Fruit fly (Drosophila melanogaster) ovary, adult (tissue): ENCODE measurements around the gene fh.

Experiments used
- CG17801 ChIP-seq: fragments of 200-800 bp; optimal IDR thresholded peaks from 2 replicates; lab custom pipeline; 2019; ENCODE audit warnings: missing biosample characterization, mild to moderate bottlenecking, missing genetic modification characterization, moderate library complexity; ENCODE audit not compliant: partially characterized antibody

Gene fh

DNA sequence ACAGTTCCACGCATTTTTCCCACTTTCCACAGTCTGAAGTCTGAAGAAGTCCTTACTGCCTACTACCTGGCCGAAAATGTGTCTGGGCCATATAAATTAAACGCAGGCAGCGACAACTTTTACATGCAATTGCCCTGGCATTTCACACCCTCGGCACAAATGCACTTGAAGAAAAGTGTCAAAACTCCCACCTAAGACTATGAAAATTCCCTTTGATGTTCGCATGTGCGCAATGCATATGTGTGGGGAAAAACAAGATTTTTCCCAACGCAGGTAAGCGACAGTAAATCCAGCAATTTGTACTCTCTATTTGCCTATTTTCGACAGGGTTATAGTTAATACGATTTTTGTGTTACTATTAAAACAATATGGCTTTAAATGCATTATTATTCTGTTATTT is 19.4 kb downstream of the fh start:
- TF ChIP-seq CG17801 (GFP tag; lab: Kevin White, UChicago) = no peak

DNA sequence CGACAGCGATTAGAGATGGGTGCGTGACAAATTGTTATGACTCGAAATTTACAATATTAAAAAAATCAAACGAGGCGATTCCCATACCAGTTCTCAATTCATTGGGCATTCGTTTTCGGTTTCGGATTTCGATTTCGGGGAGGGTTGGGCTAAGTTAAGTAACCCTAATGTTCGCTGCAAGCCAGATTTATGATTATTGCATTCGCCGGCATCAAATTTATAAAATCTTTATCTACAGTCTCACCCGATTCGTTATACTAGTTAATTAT is 20.9 kb downstream of the fh start:
- TF ChIP-seq CG17801 (GFP tag; lab: Kevin White, UChicago) = no peak

dm6 chrX:9127264-9128011 is 21.4 kb downstream of the fh start:
- TF ChIP-seq CG17801 (GFP tag; lab: Kevin White, UChicago) = no peak

DNA sequence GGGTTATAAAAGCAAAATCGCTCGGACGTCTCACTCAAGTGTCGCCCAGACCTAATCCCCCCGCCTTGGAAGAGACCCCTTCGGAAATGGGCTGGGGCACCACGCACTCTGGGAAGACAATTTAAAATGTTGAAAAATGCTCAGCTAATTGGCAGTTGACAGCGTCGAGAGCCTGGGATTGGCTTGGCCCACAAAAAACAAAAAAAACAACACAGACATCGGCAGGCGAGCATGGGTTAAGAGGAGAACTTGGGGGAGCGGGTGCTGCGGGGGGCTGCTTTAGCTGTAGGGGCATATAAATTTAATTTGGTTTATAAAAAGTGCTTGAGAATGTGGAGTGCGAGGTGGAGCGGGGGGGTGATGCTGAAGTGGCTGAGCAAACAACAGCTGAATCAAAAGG is 26.4 kb downstream of the fh start:
- TF ChIP-seq CG17801 (GFP tag; lab: Kevin White, UChicago) = no peak

dm6 chrX:9120828-9121754 is 27.8 kb downstream of the fh start:
- TF ChIP-seq CG17801 (GFP tag; lab: Kevin White, UChicago) = peak; percentile 54

DNA sequence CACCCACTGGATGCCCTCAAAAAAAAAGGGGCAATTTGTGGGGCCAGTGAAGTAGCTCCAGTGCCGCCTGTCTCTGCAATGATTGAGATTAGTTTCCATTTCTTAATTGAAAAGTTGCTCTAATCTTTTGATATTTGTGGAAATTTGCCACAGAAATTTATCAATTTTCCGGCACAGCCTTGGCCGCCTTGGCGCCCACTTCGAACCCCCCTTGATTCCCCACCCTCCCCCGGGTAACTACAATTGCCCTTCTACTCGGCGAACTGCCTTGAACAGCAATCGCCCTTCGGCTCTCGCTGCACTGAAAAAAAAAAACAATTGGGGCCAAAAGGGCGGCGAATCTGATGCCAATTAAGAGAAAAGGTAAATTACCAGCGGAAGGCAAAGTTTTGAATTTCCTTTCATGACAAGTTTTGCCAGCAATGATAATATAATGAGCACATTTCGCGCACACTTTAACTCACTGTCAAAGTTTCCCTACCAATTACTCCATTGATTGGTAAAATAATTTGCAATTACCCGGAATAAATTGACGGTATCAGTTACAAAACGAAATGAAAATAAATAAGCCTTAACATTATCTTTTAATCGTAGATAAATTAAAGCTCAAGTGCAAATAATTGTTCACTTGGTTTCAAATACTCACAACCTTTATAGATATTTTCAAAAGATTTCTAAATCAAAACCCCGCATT is 29.1 kb downstream of the fh start:
- no peak for TF ChIP-seq CG17801 (GFP tag; lab: Kevin White, UChicago)

dm6 chrX:9118961-9119633 is 29.8 kb downstream of the fh start:
- TF ChIP-seq CG17801 (GFP tag; lab: Kevin White, UChicago) = no peak

DNA sequence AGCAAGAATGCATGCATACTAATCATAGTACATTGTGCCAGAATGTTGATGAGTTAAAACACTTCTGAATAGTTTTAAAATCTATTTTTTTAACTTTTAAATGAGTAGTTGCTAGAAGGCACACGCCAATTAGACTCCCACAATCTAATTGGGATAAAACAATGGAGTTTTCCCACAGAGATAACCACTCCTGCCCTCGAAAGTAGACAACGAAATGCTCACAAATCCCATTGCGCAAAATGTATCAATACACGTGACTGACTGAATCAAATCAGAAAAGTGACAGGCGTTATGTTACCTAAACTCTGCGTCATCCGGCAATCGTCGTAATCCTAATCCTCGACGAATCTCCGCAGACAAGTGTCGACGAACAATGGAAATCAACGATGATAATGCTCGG is 31.0 kb downstream of the fh start:
- TF ChIP-seq CG17801 (GFP tag; lab: Kevin White, UChicago) = no peak

DNA sequence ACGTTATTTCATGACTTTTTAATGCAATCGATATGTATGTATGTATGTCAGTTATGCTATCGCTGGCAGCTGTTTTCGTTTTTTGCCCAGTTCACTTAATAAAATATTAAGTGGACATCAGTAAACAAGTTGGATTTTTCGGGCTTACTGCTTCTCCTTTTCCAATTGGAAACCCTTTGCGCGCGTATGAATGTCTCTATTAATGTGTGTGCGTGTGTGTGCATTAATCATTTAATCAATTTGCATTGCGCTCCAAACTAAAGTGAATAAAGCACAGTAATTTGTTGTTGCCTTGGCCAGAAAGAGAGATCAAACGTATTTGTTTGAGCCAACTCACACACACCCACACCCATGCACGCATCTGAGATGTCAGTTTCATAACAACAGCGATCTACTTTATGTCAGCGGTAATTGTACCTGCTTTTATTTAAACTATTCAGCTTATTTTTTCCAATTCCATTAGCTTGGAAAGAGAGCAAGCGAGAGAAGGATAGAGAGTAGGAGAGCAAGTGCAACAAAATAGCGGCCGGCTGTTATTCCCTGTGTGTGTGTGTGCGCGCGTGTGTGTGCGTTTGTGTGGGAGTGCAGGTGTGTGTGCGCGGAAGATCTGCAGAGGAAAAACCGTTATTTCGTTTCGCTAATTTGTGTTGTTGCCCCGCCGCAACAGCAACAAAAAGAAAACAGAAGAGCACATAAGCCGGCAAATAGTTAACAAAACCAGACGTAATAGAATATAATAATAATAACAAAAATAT is 38.5 kb downstream of the fh start:
- no peak for TF ChIP-seq CG17801 (GFP tag; lab: Kevin White, UChicago)

DNA sequence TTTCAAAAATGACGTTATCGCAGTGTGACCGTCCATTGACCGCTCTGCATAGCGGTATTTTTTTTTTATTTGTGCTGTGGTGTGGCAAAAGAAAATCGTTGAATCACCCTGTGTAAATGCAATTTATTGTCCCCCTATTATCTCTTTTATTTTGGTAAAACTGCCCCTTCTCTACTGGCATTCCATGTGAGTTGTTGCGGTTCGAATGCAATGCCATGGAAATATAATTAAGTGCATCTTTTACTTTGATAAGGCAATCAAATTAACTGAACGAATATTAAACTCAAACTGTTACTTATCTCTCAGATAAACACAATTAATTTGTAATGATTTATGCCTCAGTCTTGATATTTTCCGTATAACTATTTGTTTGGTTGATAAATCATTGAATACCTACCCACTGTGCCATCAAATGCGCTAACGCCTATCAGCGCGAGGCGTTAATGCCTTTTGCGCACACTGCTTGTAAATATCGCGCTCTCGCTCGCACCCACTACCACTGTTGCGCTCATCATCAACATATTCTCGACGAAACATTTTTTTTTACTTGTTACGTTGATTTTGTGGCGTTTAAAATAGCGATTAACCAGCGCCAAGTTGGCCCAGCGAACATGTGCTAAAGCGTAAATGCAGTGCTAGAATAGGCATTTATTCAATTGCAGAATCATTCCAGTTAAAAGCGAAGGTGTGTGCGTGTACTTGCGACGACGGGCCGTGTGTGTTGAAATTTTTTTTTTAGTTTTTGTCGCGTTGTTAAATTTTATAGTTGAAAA is 39.6 kb downstream of the fh start:
- no peak for TF ChIP-seq CG17801 (GFP tag; lab: Kevin White, UChicago)

DNA sequence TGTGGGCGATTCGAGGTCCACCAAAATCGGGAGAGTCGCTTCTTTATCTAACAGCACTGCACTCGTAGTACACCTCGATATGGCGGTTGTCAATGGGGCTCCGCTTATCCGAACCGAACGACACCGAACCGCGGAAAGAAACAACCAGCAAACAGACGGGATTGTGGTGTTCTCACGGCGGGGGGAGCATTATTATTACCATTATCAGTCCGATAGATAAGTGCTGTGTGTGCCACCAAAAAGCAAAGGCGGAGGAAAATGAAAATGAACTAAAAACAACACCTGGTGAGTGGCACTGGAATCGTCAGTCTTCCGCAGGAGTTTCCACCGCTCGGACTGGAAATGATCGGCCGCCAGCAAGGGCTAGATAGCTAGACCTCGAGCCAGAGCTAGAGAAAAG is 40.5 kb downstream of the fh start, which contains the start of gene AP-1gamma:
AP-1gamma (plus strand) TSS at position 305 of the 400 bp plus-strand sequence.
- no peak for TF ChIP-seq CG17801 (GFP tag; lab: Kevin White, UChicago)

DNA sequence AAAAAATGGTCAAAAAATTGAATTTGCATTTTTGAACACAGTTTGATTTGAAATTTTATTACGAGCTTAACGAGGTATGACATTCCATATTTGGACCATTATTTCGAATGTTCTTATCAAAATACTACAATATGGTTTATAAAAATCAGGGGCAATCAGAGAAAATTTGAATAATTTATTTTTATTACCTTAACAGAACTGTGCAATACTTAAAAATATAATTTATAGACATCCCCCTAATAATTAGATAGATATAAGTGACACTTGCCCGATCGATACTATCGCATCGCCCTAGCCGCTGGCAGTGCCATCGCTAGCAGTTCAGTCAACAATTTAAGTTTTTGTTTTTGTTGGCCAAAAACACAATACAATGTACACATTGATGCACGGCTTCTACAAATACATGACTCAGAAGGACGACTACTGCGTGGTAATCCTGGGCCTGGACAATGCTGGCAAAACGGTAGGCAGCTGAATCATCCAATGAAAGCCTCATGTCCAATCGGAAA is 42.0 kb downstream of the fh start, which contains the start of gene Arfrp1:
Arfrp1 (plus strand) TSS at position 295 of the 509 bp plus-strand sequence.
- TF ChIP-seq CG17801 (GFP tag; lab: Kevin White, UChicago) = peak; percentile 19

DNA sequence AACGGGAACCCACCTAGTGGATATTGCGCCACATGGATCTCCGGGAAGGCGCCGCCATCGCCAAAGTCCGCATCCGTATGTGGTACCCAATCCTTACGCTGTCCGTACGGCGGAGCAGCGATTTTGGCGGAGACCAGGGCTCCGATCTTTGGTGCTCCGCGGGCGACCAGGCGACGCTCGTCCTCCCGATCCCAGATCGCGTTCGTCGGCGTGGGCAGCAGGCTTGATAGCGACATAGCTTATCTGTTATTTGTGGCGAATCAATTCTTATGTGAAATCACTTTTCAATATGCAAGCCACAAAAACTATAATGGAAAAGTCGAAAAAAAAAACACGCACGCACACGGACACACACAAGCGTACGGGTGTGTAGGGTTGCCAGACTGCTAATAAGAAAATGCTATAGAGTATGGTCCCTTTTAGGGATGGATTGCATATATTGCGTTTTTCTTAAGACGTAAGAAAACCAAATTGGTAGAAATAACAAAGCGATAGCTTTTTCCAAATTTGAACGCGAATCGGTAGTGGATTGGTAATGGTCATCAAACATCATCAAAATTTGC is 42.6 kb downstream of the fh start, which contains the start of gene Bx42:
Bx42 (minus strand) TSS at position 393 of the 563 bp plus-strand sequence.
- no peak for TF ChIP-seq CG17801 (GFP tag; lab: Kevin White, UChicago)
